Fruit fly (Drosophila melanogaster) whole organism, embryonic: ENCODE measurements around the gene Hexo2.
A peak's percentile ranks its signal among the peaks of the same experiment; 100 is the strongest.

Source experiments
- Atf-2 ChIP-seq: fragments of 200-800 bp; sonication (Bioruptor generic); optimal IDR thresholded peaks from 2 replicates; lab custom pipeline; 2016; ENCODE audit warnings: missing biosample characterization, missing genetic modification characterization
- Awh ChIP-seq: fragments of 200-800 bp; sonication (Bioruptor generic); IDR thresholded peaks from 2 replicates; pipeline ENCODE4, ENCODE4 v1.3.6; 2022; ENCODE audit warnings: missing biosample characterization, missing genetic modification characterization
- Bdp1 ChIP-seq: fragments of 200-800 bp; sonication (Bioruptor generic); optimal IDR thresholded peaks from 3 replicates; lab custom pipeline; 2016; ENCODE audit warnings: missing biosample characterization, missing genetic modification characterization
- C15 ChIP-seq: fragments of 200-800 bp; sonication (Bioruptor generic); IDR thresholded peaks from 3 replicates; pipeline ENCODE4 v1.3.6; 2022; ENCODE audit warnings: missing biosample characterization, missing genetic modification characterization
- CG10654 ChIP-seq: fragments of 200-800 bp; sonication (Bioruptor generic); optimal IDR thresholded peaks from 2 replicates; lab custom pipeline; 2016; ENCODE audit warnings: missing biosample characterization, missing genetic modification characterization
- CG11696 ChIP-seq: fragments of 200-800 bp; sonication (Bioruptor generic); IDR thresholded peaks from 2 replicates; pipeline ENCODE4 v1.3.6; 2022; ENCODE audit warnings: missing biosample characterization, missing genetic modification characterization
- CG14710 ChIP-seq: fragments of 200-800 bp; sonication (Bioruptor generic); optimal IDR thresholded peaks from 3 replicates; lab custom pipeline; 2019; ENCODE audit warnings: missing biosample characterization, mild to moderate bottlenecking, missing genetic modification characterization, moderate library complexity
- CG14860 ChIP-seq: fragments of 200-800 bp; sonication (Bioruptor generic); IDR thresholded peaks from 3 replicates; pipeline ENCODE4 v1.3.6; 2022; ENCODE audit warnings: missing biosample characterization, missing genetic modification characterization; ENCODE audit not compliant: partially characterized antibody
- CG1603 ChIP-seq: fragments of 200-800 bp; sonication (Bioruptor generic); optimal IDR thresholded peaks from 2 replicates; lab custom pipeline; 2019; ENCODE audit warnings: missing biosample characterization, mild to moderate bottlenecking, missing genetic modification characterization, moderate library complexity
- CG16863 ChIP-seq: fragments of 200-800 bp; sonication (Bioruptor generic); optimal IDR thresholded peaks from 3 replicates; lab custom pipeline; 2016; ENCODE audit warnings: missing biosample characterization, missing genetic modification characterization
- CG17385 ChIP-seq: fragments of 200-800 bp; sonication (Bioruptor generic); optimal IDR thresholded peaks from 3 replicates; lab custom pipeline; 2018; ENCODE audit warnings: missing biosample characterization, mild to moderate bottlenecking, missing genetic modification characterization
- CG3281 ChIP-seq: fragments of 200-800 bp; sonication (Bioruptor generic); optimal IDR thresholded peaks from 3 replicates; lab custom pipeline; 2017; ENCODE audit warnings: missing biosample characterization, mild to moderate bottlenecking, missing genetic modification characterization
- CG34422 ChIP-seq: fragments of 200-800 bp; sonication (Bioruptor generic); IDR thresholded peaks from 3 replicates; pipeline ENCODE4 v1.3.6; 2022; ENCODE audit warnings: missing biosample characterization, missing genetic modification characterization
- CG3838 ChIP-seq: fragments of 200-800 bp; sonication (Bioruptor generic); optimal IDR thresholded peaks from 3 replicates; lab custom pipeline; 2016; ENCODE audit warnings: missing biosample characterization, missing genetic modification characterization
- CG4404 ChIP-seq: fragments of 200-800 bp; sonication (Bioruptor generic); IDR thresholded peaks from 2 replicates; pipeline ENCODE4 v1.3.6; 2022; ENCODE audit warnings: missing biosample characterization, missing genetic modification characterization
- CG5953 ChIP-seq: fragments of 200-800 bp; sonication (Bioruptor generic); IDR thresholded peaks from 2 replicates; pipeline ENCODE4 v1.3.6; 2022; ENCODE audit warnings: missing biosample characterization, missing genetic modification characterization
- CG6765 ChIP-seq: fragments of 200-800 bp; sonication (Bioruptor generic); optimal IDR thresholded peaks from 3 replicates; lab custom pipeline; 2017; ENCODE audit warnings: missing biosample characterization, mild to moderate bottlenecking, missing genetic modification characterization
- CG6791 ChIP-seq: fragments of 200-800 bp; sonication (Bioruptor generic); IDR thresholded peaks from 3 replicates; pipeline ENCODE4 v1.3.6; 2022; ENCODE audit warnings: missing biosample characterization, missing genetic modification characterization; ENCODE audit not compliant: partially characterized antibody
- CG6854 ChIP-seq: fragments of 200-800 bp; sonication (Bioruptor generic); optimal IDR thresholded peaks from 3 replicates; lab custom pipeline; 2017; ENCODE audit warnings: missing biosample characterization, mild to moderate bottlenecking, missing genetic modification characterization
- CG7786 ChIP-seq: fragments of 200-800 bp; sonication (Bioruptor generic); optimal IDR thresholded peaks from 2 replicates; lab custom pipeline; 2016; ENCODE audit warnings: missing biosample characterization, missing genetic modification characterization
- CG7839 ChIP-seq: fragments of 200-800 bp; sonication (Bioruptor generic); optimal IDR thresholded peaks from 3 replicates; lab custom pipeline; 2018; ENCODE audit warnings: missing biosample characterization, mild to moderate bottlenecking, missing genetic modification characterization, moderate library complexity
- CG7987 ChIP-seq: fragments of 200-800 bp; sonication (Bioruptor generic); optimal IDR thresholded peaks from 2 replicates; lab custom pipeline; 2018; ENCODE audit warnings: missing biosample characterization, mild to moderate bottlenecking, missing genetic modification characterization, moderate library complexity
- CG8089 ChIP-seq: fragments of 200-800 bp; sonication (Bioruptor generic); optimal IDR thresholded peaks from 3 replicates; lab custom pipeline; 2016; ENCODE audit warnings: missing biosample characterization, missing genetic modification characterization
- CG9797 ChIP-seq: fragments of 200-800 bp; sonication (Bioruptor generic); optimal IDR thresholded peaks from 3 replicates; lab custom pipeline; 2018; ENCODE audit warnings: missing biosample characterization, mild to moderate bottlenecking, missing genetic modification characterization
- Dip3 ChIP-seq: fragments of 200-800 bp; sonication (Bioruptor generic); optimal IDR thresholded peaks from 3 replicates; lab custom pipeline; 2016; ENCODE audit warnings: missing biosample characterization, missing genetic modification characterization
- HLHmδ ChIP-seq: fragments of 200-800 bp; sonication (Bioruptor generic); optimal IDR thresholded peaks from 2 replicates; lab custom pipeline; 2018; ENCODE audit warnings: missing biosample characterization, mild to moderate bottlenecking, missing genetic modification characterization, moderate library complexity
- HmgD ChIP-seq: fragments of 200-800 bp; sonication (Bioruptor generic); optimal IDR thresholded peaks from 3 replicates; lab custom pipeline; 2016; ENCODE audit warnings: missing biosample characterization, missing genetic modification characterization
- Hr51 ChIP-seq, 2 experiments: fragments of 200-800 bp; sonication (Bioruptor generic); optimal IDR thresholded peaks; 2 replicates in 1 of 2; 3 replicates in 1 of 2; lab custom pipeline; 2016 to 2018; ENCODE audit warnings: missing biosample characterization in 2 of 2, missing genetic modification characterization in 2 of 2, mild to moderate bottlenecking in 1 of 2, moderate library complexity in 1 of 2
- NC2β ChIP-seq: fragments of 200-800 bp; sonication (Bioruptor generic); optimal IDR thresholded peaks from 2 replicates; lab custom pipeline; 2016; ENCODE audit warnings: missing biosample characterization, missing genetic modification characterization
- Rfx ChIP-seq: fragments of 200-800 bp; sonication (Bioruptor generic); IDR thresholded peaks from 2 replicates; pipeline ENCODE4 v1.3.6; 2022; ENCODE audit warnings: missing biosample characterization, missing genetic modification characterization
- Sin3A ChIP-seq: fragments of >200 bp; optimal IDR thresholded peaks from 2 replicates; lab custom pipeline; 2018
- Sry-β ChIP-seq: fragments of 200-800 bp; sonication (Bioruptor generic); optimal IDR thresholded peaks from 2 replicates; lab custom pipeline; 2018; ENCODE audit warnings: missing biosample characterization, mild to moderate bottlenecking, missing genetic modification characterization, moderate library complexity
- TFAM ChIP-seq: fragments of 200-800 bp; sonication (Bioruptor generic); optimal IDR thresholded peaks from 2 replicates; lab custom pipeline; 2017; ENCODE audit warnings: missing biosample characterization, missing genetic modification characterization, inconsistent platforms
- Trl ChIP-seq, 3 experiments: fragments of >200 bp in 2 of 3; fragments of 200-800 bp in 1 of 3; sonication (Bioruptor generic) in 1 of 3; optimal IDR thresholded peaks; 2 replicates in 1 of 3; 3 replicates in 2 of 3; lab custom pipeline; 2016 to 2017; ENCODE audit warnings: missing biosample characterization in 1 of 3, missing genetic modification characterization in 1 of 3
- chn ChIP-seq: fragments of 200-800 bp; sonication (Bioruptor generic); optimal IDR thresholded peaks from 2 replicates; lab custom pipeline; 2016; ENCODE audit warnings: missing biosample characterization, missing genetic modification characterization
- crc ChIP-seq: fragments of 200-800 bp; sonication (Bioruptor generic); optimal IDR thresholded peaks from 2 replicates; lab custom pipeline; 2016; ENCODE audit warnings: missing biosample characterization, missing genetic modification characterization
- dati ChIP-seq: fragments of 200-800 bp; sonication (Bioruptor generic); IDR thresholded peaks from 2 replicates; pipeline ENCODE4 v1.3.6; 2022; ENCODE audit warnings: missing biosample characterization, missing genetic modification characterization
- hkb ChIP-seq, 2 experiments: fragments of 200-800 bp in 1 of 2; fragments of >200 bp in 1 of 2; sonication (Bioruptor generic) in 1 of 2; IDR thresholded peaks in 1 of 2; optimal IDR thresholded peaks in 1 of 2; 2 replicates each; pipeline versions ENCODE4 v1.3.6 to Lab custom; 2017 to 2022; ENCODE audit warnings: missing biosample characterization in 1 of 2, missing genetic modification characterization in 1 of 2
- jigr1 ChIP-seq: fragments of 200-800 bp; sonication (Bioruptor generic); IDR thresholded peaks from 3 replicates; pipeline ENCODE4 v1.3.6; 2022; ENCODE audit warnings: missing biosample characterization, missing genetic modification characterization
- kah ChIP-seq: fragments of 200-800 bp; sonication (Bioruptor generic); optimal IDR thresholded peaks from 2 replicates; lab custom pipeline; 2018; ENCODE audit warnings: missing biosample characterization, mild to moderate bottlenecking, missing genetic modification characterization
- lov ChIP-seq, 2 experiments: fragments of 200-800 bp in 1 of 2; fragments of >200 bp in 1 of 2; sonication (Bioruptor generic) in 1 of 2; IDR thresholded peaks in 1 of 2; optimal IDR thresholded peaks in 1 of 2; 2 replicates in 1 of 2; 3 replicates in 1 of 2; pipeline versions ENCODE4 v1.3.6 to Lab custom; 2017 to 2022; ENCODE audit warnings: missing biosample characterization in 1 of 2, missing genetic modification characterization in 1 of 2
- mam ChIP-seq: fragments of 200-800 bp; sonication (Bioruptor generic); optimal IDR thresholded peaks from 3 replicates; lab custom pipeline; 2016; ENCODE audit warnings: missing biosample characterization, missing genetic modification characterization
- oc ChIP-seq: fragments of 200-800 bp; sonication (Bioruptor generic); optimal IDR thresholded peaks from 2 replicates; lab custom pipeline; 2018; ENCODE audit warnings: missing biosample characterization, mild to moderate bottlenecking, missing genetic modification characterization, moderate library complexity
- org-1 ChIP-seq: fragments of 200-800 bp; sonication (Bioruptor generic); optimal IDR thresholded peaks from 2 replicates; lab custom pipeline; 2017; ENCODE audit warnings: missing biosample characterization, missing genetic modification characterization
- p53 ChIP-seq: fragments of 200-800 bp; sonication (Bioruptor generic); optimal IDR thresholded peaks from 2 replicates; lab custom pipeline; 2016; ENCODE audit warnings: missing biosample characterization, missing genetic modification characterization
- sc ChIP-seq, 3 experiments: fragments of >200 bp in 2 of 3; fragments of 200-800 bp in 1 of 3; sonication (Bioruptor generic) in 1 of 3; optimal IDR thresholded peaks; 2 replicates in 2 of 3; 3 replicates in 1 of 3; lab custom pipeline; 2017; ENCODE audit warnings: mild to moderate bottlenecking in 1 of 3, missing biosample characterization in 1 of 3, missing genetic modification characterization in 1 of 3, missing genetic modification reagents in 1 of 3
- sna ChIP-seq: fragments of 200-800 bp; sonication (Bioruptor generic); IDR thresholded peaks from 2 replicates; pipeline ENCODE4 v1.3.6; 2022; ENCODE audit warnings: missing biosample characterization, missing genetic modification characterization; ENCODE audit not compliant: partially characterized antibody
- stwl ChIP-seq: fragments of 200-800 bp; sonication (Bioruptor generic); optimal IDR thresholded peaks from 3 replicates; lab custom pipeline; 2018; ENCODE audit warnings: missing biosample characterization, mild to moderate bottlenecking, missing genetic modification characterization, moderate library complexity

Gene Hexo2

DNA sequence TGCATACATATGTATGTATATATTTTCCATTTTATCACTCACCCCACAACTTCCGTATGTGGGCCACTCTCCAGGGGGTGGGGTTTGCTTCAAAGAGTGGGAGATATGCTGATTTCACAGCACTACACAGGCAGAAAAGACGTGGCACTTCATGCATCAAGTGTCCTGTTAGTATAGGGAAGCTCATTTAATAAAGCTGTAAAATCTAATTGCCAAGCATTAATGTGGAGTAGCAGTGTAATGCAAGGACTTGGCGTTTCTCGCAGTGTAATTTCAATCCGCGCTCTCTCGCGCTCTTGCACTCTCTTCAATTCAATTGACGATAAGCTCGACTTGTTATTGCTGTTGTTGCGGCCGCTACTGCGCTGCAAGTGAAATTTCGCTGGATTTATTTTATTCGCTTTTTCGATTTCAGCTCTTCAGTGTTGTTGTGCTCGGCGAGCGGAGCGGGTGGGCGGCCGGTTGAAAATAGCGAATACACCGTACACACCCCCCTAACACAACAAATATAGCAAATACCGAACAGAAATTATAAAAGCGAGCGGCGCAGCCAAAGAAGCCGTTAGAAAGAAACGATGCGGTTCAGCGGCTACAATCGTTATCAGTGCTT is at the start of gene Hexo2 (continued):
- TF ChIP-seq C15 (GFP tag; lab: Robert Waterston, UW) (peak; percentile 50; the same call in 1 of the 3 replicates), CG16863 (peak; percentile 96), p53 (GFP tag; lab: Kevin White, UChicago) (peak; percentile 82), CG5953 (GFP tag; lab: Robert Waterston, UW) (peak; percentile 97), CG7987 (peak; percentile 70), Trl (optimal IDR thresholded peaks at IDR 0.05; lab: Kevin White, UChicago) (peak in 1 of 2 experiments; percentile 18), Trl (GFP tag; optimal IDR thresholded peaks at IDR 0.05; lab: Kevin White, UChicago) (peak; percentile 91), CG3838 (GFP tag; lab: Kevin White, UChicago) (peak; percentile 82), Sin3A (lab: Kevin White, UChicago) (no peak), CG8089 (peak; percentile 93), CG6791 (no peak), Atf-2 (GFP tag; lab: Kevin White, UChicago) (peak; percentile 94), CG6854 (peak; percentile 39), CG11696 (GFP tag; lab: Robert Waterston, UW) (peak; percentile 85), TFAM (GFP tag; lab: Kevin White, UChicago) (peak; percentile 74), mam (GFP tag; lab: Kevin White, UChicago) (peak; percentile 88), CG3281 (GFP tag; lab: Kevin White, UChicago) (peak; percentile 73), CG7786 (GFP tag; lab: Kevin White, UChicago) (peak; percentile 88), kah (GFP tag; lab: Kevin White, UChicago) (peak; percentile 81), Rfx (GFP tag; lab: Robert Waterston, UW) (peak; percentile 92), CG9797 (GFP tag; lab: Kevin White, UChicago) (peak; percentile 8), sc (optimal IDR thresholded peaks at IDR 0.05; lab: Kevin White, UChicago) (no peak), sc (GFP tag; optimal IDR thresholded peaks at IDR 0.05; lab: Kevin White, UChicago) (peak; percentile 91), jigr1 (GFP tag; lab: Robert Waterston, UW) (peak; percentile 92), chn (GFP tag; lab: Kevin White, UChicago) (peak; percentile 94), oc (tag; lab: Kevin White, UChicago) (peak; percentile 96), HLHmδ (GFP tag; lab: Kevin White, UChicago) (no peak), CG7839 (peak; percentile 92), CG6765 (peak; percentile 53), lov (optimal IDR thresholded peaks at IDR 0.05; lab: Kevin White, UChicago) (no peak), lov (GFP tag; IDR thresholded peaks at IDR 0.05; lab: Robert Waterston, UW) (peak; percentile 95), sna (GFP tag; lab: Robert Waterston, UW) (no peak), Bdp1 (GFP tag; lab: Kevin White, UChicago) (peak; percentile 81), CG17385 (GFP tag; lab: Kevin White, UChicago) (peak; percentile 88), CG34422 (GFP tag; lab: Robert Waterston, UW) (peak; percentile 97), Dip3 (GFP tag; lab: Kevin White, UChicago) (peak; percentile 72), NC2β (GFP tag; lab: Kevin White, UChicago) (peak; percentile 93), HmgD (peak; percentile 85), CG10654 (GFP tag; lab: Kevin White, UChicago) (peak; percentile 95), org-1 (peak; percentile 92), Sry-β (GFP tag; lab: Kevin White, UChicago) (peak; percentile 44), CG14710 (tag; lab: Kevin White, UChicago) (peak; percentile 87), hkb (optimal IDR thresholded peaks at IDR 0.05; lab: Kevin White, UChicago) (no peak), hkb (GFP tag; IDR thresholded peaks at IDR 0.05; lab: Robert Waterston, UW) (peak; percentile 96), dati (GFP tag; lab: Robert Waterston, UW) (peak; percentile 91), Awh (GFP tag; lab: Robert Waterston, UW) (peak; percentile 96), Hr51 (GFP tag; optimal IDR thresholded peaks at IDR 0.05; lab: Kevin White, UChicago) (peak; percentile 79 to 91), crc (GFP tag; lab: Kevin White, UChicago) (peak; percentile 85), CG4404 (GFP tag; lab: Robert Waterston, UW) (peak; percentile 83), CG14860 (GFP tag; lab: Robert Waterston, UW) (no peak), CG1603 (peak; percentile 97), stwl (no peak)
